Worm (Caenorhabditis elegans) whole organism, late embryonic: ENCODE results near the gene mau-8.

Source experiments
- C08G9.2 ChIP-seq: sonication (generic microtip); optimal IDR thresholded peaks from 2 replicates; lab custom pipeline; 2016; ENCODE audit warnings: mild to moderate bottlenecking, missing genetic modification characterization, moderate library complexity, missing compliant biosample characterization
- T23F11.4 ChIP-seq: fragments of 200-800 bp; sonication (Bioruptor generic); optimal IDR thresholded peaks from 2 replicates; lab custom pipeline; 2018; ENCODE audit warnings: mild to moderate bottlenecking, missing genetic modification characterization, missing compliant biosample characterization
- ceh-14 ChIP-seq: sonication (generic microtip); optimal IDR thresholded peaks from 2 replicates; lab custom pipeline; 2016; ENCODE audit warnings: missing genotype, missing genetic modification characterization, missing compliant biosample characterization
- ceh-19 ChIP-seq: fragments of 200-800 bp; sonication (Bioruptor generic); optimal IDR thresholded peaks from 2 replicates; lab custom pipeline; 2018; ENCODE audit warnings: mild to moderate bottlenecking, missing genetic modification characterization, missing compliant biosample characterization
- ceh-31 ChIP-seq: sonication (generic microtip); optimal IDR thresholded peaks from 2 replicates; lab custom pipeline; 2016; ENCODE audit warnings: missing genetic modification characterization, missing compliant biosample characterization
- ceh-34 ChIP-seq: sonication (generic microtip); optimal IDR thresholded peaks from 2 replicates; lab custom pipeline; 2016; ENCODE audit warnings: mild to moderate bottlenecking, missing genetic modification characterization, missing compliant biosample characterization
- ceh-45 ChIP-seq: fragments of 200-800 bp; sonication (Bioruptor generic); IDR thresholded peaks from 2 replicates; pipeline ENCODE4 v1.3.6; 2022; ENCODE audit warnings: missing genetic modification reagents, missing genetic modification characterization, missing compliant biosample characterization
- ceh-48 ChIP-seq: sonication (generic microtip); optimal IDR thresholded peaks from 2 replicates; lab custom pipeline; 2016; ENCODE audit warnings: missing genetic modification characterization, inconsistent platforms, missing compliant biosample characterization
- ceh-9 ChIP-seq: sonication (generic microtip); optimal IDR thresholded peaks from 2 replicates; lab custom pipeline; 2016; ENCODE audit warnings: mild to moderate bottlenecking, missing genetic modification characterization, inconsistent platforms, missing compliant biosample characterization
- che-1 ChIP-seq: sonication (generic microtip); optimal IDR thresholded peaks from 2 replicates; lab custom pipeline; 2016; ENCODE audit warnings: mild to moderate bottlenecking, missing genetic modification characterization, missing compliant biosample characterization
- dmd-4 ChIP-seq: sonication (generic microtip); optimal IDR thresholded peaks from 2 replicates; lab custom pipeline; 2016; ENCODE audit warnings: borderline replicate concordance, missing genetic modification characterization, missing compliant biosample characterization
- dve-1 ChIP-seq: sonication (generic microtip); optimal IDR thresholded peaks from 2 replicates; lab custom pipeline; 2017; ENCODE audit warnings: antibody characterized with exemption, mild to moderate bottlenecking, missing genetic modification characterization, missing compliant biosample characterization
- eyg-1 ChIP-seq: sonication (generic microtip); optimal IDR thresholded peaks from 2 replicates; lab custom pipeline; 2016; ENCODE audit warnings: missing genotype, missing genetic modification characterization, missing compliant biosample characterization
- fax-1 ChIP-seq: sonication (generic microtip); optimal IDR thresholded peaks from 2 replicates; lab custom pipeline; 2016; ENCODE audit warnings: missing genotype, missing genetic modification characterization, missing compliant biosample characterization
- fkh-10 ChIP-seq: fragments of 150-350 bp; optimal IDR thresholded peaks from 2 replicates; lab custom pipeline; 2014; ENCODE audit warnings: missing biosample characterization, missing genetic modification reagents, missing genetic modification characterization
- fkh-6 ChIP-seq: sonication (generic microtip); optimal IDR thresholded peaks from 2 replicates; lab custom pipeline; 2016; ENCODE audit warnings: missing genetic modification characterization, missing compliant biosample characterization
- hlh-13 ChIP-seq: fragments of 200-800 bp; sonication (Bioruptor generic); optimal IDR thresholded peaks from 2 replicates; lab custom pipeline; 2018; ENCODE audit warnings: mild to moderate bottlenecking, missing genetic modification characterization, missing compliant biosample characterization
- hlh-15 ChIP-seq: sonication (generic microtip); optimal IDR thresholded peaks from 2 replicates; lab custom pipeline; 2016; ENCODE audit warnings: missing genetic modification characterization, missing compliant biosample characterization
- hlh-30 ChIP-seq: sonication (generic microtip); optimal IDR thresholded peaks from 2 replicates; lab custom pipeline; 2017; ENCODE audit warnings: antibody characterized with exemption, missing genetic modification characterization, missing compliant biosample characterization; ENCODE audit not compliant: insufficient read depth
- hlh-6 ChIP-seq: sonication (generic microtip); optimal IDR thresholded peaks from 2 replicates; lab custom pipeline; 2016; ENCODE audit warnings: missing genotype, missing genetic modification characterization, missing compliant biosample characterization
- hlh-8 ChIP-seq: sonication (generic microtip); optimal IDR thresholded peaks from 2 replicates; lab custom pipeline; 2016; ENCODE audit warnings: missing genotype, missing genetic modification characterization, missing compliant biosample characterization
- madf-2 ChIP-seq: sonication (generic microtip); optimal IDR thresholded peaks from 2 replicates; lab custom pipeline; 2017; ENCODE audit warnings: missing genetic modification characterization, missing compliant biosample characterization
- nfya-1 ChIP-seq: sonication (generic microtip); optimal IDR thresholded peaks from 2 replicates; lab custom pipeline; 2017; ENCODE audit warnings: missing genetic modification characterization, mild to moderate bottlenecking, missing compliant biosample characterization, antibody characterized with exemption, moderate library complexity
- nhr-232 ChIP-seq: sonication (generic microtip); optimal IDR thresholded peaks from 2 replicates; lab custom pipeline; 2016; ENCODE audit warnings: missing genetic modification characterization, missing compliant biosample characterization
- odd-2 ChIP-seq: sonication (generic microtip); optimal IDR thresholded peaks from 2 replicates; lab custom pipeline; 2017; ENCODE audit warnings: antibody characterized with exemption, mild to moderate bottlenecking, missing genetic modification characterization, missing compliant biosample characterization
- pha-2 ChIP-seq: sonication (generic microtip); optimal IDR thresholded peaks from 2 replicates; lab custom pipeline; 2017; ENCODE audit warnings: mild to moderate bottlenecking, missing genetic modification characterization, missing compliant biosample characterization
- pha-4 ChIP-seq: fragments of 150-350 bp; optimal IDR thresholded peaks from 2 replicates; lab custom pipeline; 2018; ENCODE audit warnings: missing biosample characterization, missing genetic modification reagents, missing genetic modification characterization
- pros-1 ChIP-seq: fragments of 150-350 bp; optimal IDR thresholded peaks from 2 replicates; lab custom pipeline; 2014; ENCODE audit warnings: missing biosample characterization, missing genetic modification reagents, missing genetic modification characterization
- ref-2 ChIP-seq: sonication (generic microtip); optimal IDR thresholded peaks from 2 replicates; lab custom pipeline; 2016; ENCODE audit warnings: missing genetic modification characterization, missing compliant biosample characterization
- rnt-1 ChIP-seq: sonication (generic microtip); optimal IDR thresholded peaks from 2 replicates; lab custom pipeline; 2016; ENCODE audit warnings: missing genetic modification characterization, missing compliant biosample characterization
- sdc-2 ChIP-seq: sonication (generic microtip); optimal IDR thresholded peaks from 2 replicates; lab custom pipeline; 2016; ENCODE audit warnings: missing genotype, missing genetic modification characterization, missing compliant biosample characterization
- sox-2 ChIP-seq: fragments of 200-800 bp; sonication (Bioruptor generic); IDR thresholded peaks from 2 replicates; pipeline ENCODE4 v1.3.6; 2022; ENCODE audit warnings: missing genetic modification reagents, missing genetic modification characterization, missing compliant biosample characterization
- sox-4 ChIP-seq: sonication (generic microtip); optimal IDR thresholded peaks from 2 replicates; lab custom pipeline; 2017; ENCODE audit warnings: mild to moderate bottlenecking, missing genetic modification characterization, inconsistent platforms, missing compliant biosample characterization
- tbx-7 ChIP-seq: sonication (generic microtip); optimal IDR thresholded peaks from 2 replicates; lab custom pipeline; 2016; ENCODE audit warnings: missing genotype, missing genetic modification characterization, missing compliant biosample characterization
- unc-55 ChIP-seq: sonication (generic microtip); optimal IDR thresholded peaks from 2 replicates; lab custom pipeline; 2017; ENCODE audit warnings: missing biosample characterization, missing genetic modification reagents, missing genetic modification characterization
- unc-86 ChIP-seq: sonication (generic microtip); optimal IDR thresholded peaks from 2 replicates; lab custom pipeline; 2016; ENCODE audit warnings: missing genetic modification characterization, missing compliant biosample characterization
- zip-5 ChIP-seq: sonication (generic microtip); optimal IDR thresholded peaks from 2 replicates; lab custom pipeline; 2016; ENCODE audit warnings: missing genetic modification characterization, missing compliant biosample characterization
- ztf-16 ChIP-seq: sonication (generic microtip); optimal IDR thresholded peaks from 2 replicates; lab custom pipeline; 2017; ENCODE audit warnings: missing genetic modification characterization, missing compliant biosample characterization

The mau-8 gene

ce11 chrIV:13386043-13386442 lies 8.2 kb downstream of the mau-8 start, which contains the start of the genes Y62E10A.20, Y62E10A.23 and mdt-9 (continued):
- TF ChIP-seq pros-1 (tag; lab: Kevin White, UChicago) (peak; percentile 42), unc-86 (tag; lab: Kevin White, UChicago) (peak; percentile 55), hlh-6 (no peak), hlh-13 (GFP tag; lab: Kevin White, UChicago) (no peak), che-1 (tag; lab: Kevin White, UChicago) (peak; percentile 42), sdc-2 (no peak), tbx-7 (peak; percentile 10), ceh-19 (GFP tag; lab: Kevin White, UChicago) (peak; percentile 70), rnt-1 (tag; lab: Kevin White, UChicago) (peak; percentile 45), ceh-48 (tag; lab: Kevin White, UChicago) (peak; percentile 65), ref-2 (tag; lab: Kevin White, UChicago) (peak; percentile 77), sox-2 (GFP tag; lab: Robert Waterston, UW) (peak; percentile 15; the same call in 1 of the 2 replicates), ceh-9 (tag; lab: Kevin White, UChicago) (no peak), nhr-232 (tag; lab: Kevin White, UChicago) (no peak), C08G9.2 (tag; lab: Kevin White, UChicago) (peak; percentile 55), hlh-30 (tag; lab: Kevin White, UChicago) (peak; percentile 2), sox-4 (tag; lab: Kevin White, UChicago) (peak; percentile 59), ceh-31 (peak; percentile 87), ceh-14 (tag; lab: Kevin White, UChicago) (peak; percentile 88), dmd-4 (tag; lab: Kevin White, UChicago) (no peak), T23F11.4 (GFP tag; lab: Kevin White, UChicago) (peak; percentile 66), fkh-10 (GFP tag; lab: Kevin White, UChicago) (no peak), ceh-45 (GFP tag; lab: Robert Waterston, UW) (0 out of 2 replicates have a peak, but pooled peaks have one; percentile 52), hlh-15 (tag; lab: Kevin White, UChicago) (peak; percentile 49), eyg-1 (peak; percentile 27), zip-5 (tag; lab: Kevin White, UChicago) (peak; percentile 33)

- TF ChIP-seq hlh-15 (tag; lab: Kevin White, UChicago), result no peak
- no peak for TF ChIP-seq ztf-16 (tag; lab: Kevin White, UChicago)
- TF ChIP-seq fkh-6 (tag; lab: Kevin White, UChicago), result no peak
- TF ChIP-seq nfya-1, result no peak
- no peak for TF ChIP-seq pha-4
- TF ChIP-seq hlh-8 (tag; lab: Kevin White, UChicago), result no peak
- no peak for TF ChIP-seq ceh-34 (tag; lab: Kevin White, UChicago)
- no peak for TF ChIP-seq nhr-232 (tag; lab: Kevin White, UChicago)
- TF ChIP-seq madf-2 (tag; lab: Kevin White, UChicago), result no peak
- no peak for TF ChIP-seq ceh-14 (tag; lab: Kevin White, UChicago)
- TF ChIP-seq T23F11.4 (GFP tag; lab: Kevin White, UChicago), result no peak
- no peak for TF ChIP-seq ceh-45 (GFP tag; lab: Robert Waterston, UW)
- TF ChIP-seq fax-1 (tag; lab: Kevin White, UChicago), result no peak
- TF ChIP-seq zip-5 (tag; lab: Kevin White, UChicago), result no peak
- no peak for TF ChIP-seq pha-2 (tag; lab: Kevin White, UChicago)
- TF ChIP-seq dmd-4 (tag; lab: Kevin White, UChicago), result no peak
- no peak for TF ChIP-seq unc-55 (GFP tag; lab: Kevin White, UChicago)
- no peak for TF ChIP-seq sdc-2
Measured at ce11 chrIV:13386903-13387302, 9.1 kb downstream of the mau-8 start, which contains the start of gene lsm-3. Gene lsm-3 (plus strand): TSS chrIV:13387203.

ce11 chrIV:13388779-13389178 lies 11.0 kb downstream of the mau-8 start:
- TF ChIP-seq dve-1 (tag; lab: Kevin White, UChicago) (peak; percentile 35), odd-2 (no peak)
